Fruit fly (Drosophila melanogaster) whole organism, embryonic: ENCODE results near the gene CG6893.
A peak's percentile ranks its signal among the peaks of the same experiment; 100 is the strongest.

Experiments
- Aef1 ChIP-seq: fragments of 200-800 bp; sonication (Bioruptor generic); IDR thresholded peaks from 3 replicates; pipeline ENCODE4 v1.3.6; 2022; ENCODE audit warnings: missing biosample characterization, missing genetic modification characterization
- B-H2 ChIP-seq: fragments of 200-800 bp; sonication (Bioruptor generic); optimal IDR thresholded peaks from 2 replicates; lab custom pipeline; 2018; ENCODE audit warnings: missing biosample characterization, mild to moderate bottlenecking, missing genetic modification characterization
- BtbVII ChIP-seq: fragments of 200-800 bp; sonication (Bioruptor generic); optimal IDR thresholded peaks from 3 replicates; lab custom pipeline; 2017; ENCODE audit warnings: missing biosample characterization, mild to moderate bottlenecking, missing genetic modification characterization
- CG1024 ChIP-seq: fragments of 200-800 bp; sonication (Bioruptor generic); IDR thresholded peaks from 2 replicates; pipeline ENCODE4 v1.3.6; 2022; ENCODE audit warnings: missing biosample characterization, missing genetic modification characterization
- CG10267 ChIP-seq: fragments of 200-800 bp; sonication (Bioruptor generic); optimal IDR thresholded peaks from 2 replicates; lab custom pipeline; 2018; ENCODE audit warnings: missing biosample characterization, mild to moderate bottlenecking, missing genetic modification characterization, moderate library complexity
- CG10565 ChIP-seq: fragments of 200-800 bp; sonication (Bioruptor generic); optimal IDR thresholded peaks from 3 replicates; lab custom pipeline; 2016; ENCODE audit warnings: missing biosample characterization, mild to moderate bottlenecking, missing genetic modification characterization
- CG11398 ChIP-seq: fragments of 200-800 bp; sonication (Bioruptor generic); optimal IDR thresholded peaks from 2 replicates; lab custom pipeline; 2016; ENCODE audit warnings: missing biosample characterization, missing genetic modification characterization
- CG11560 ChIP-seq: fragments of 200-800 bp; sonication (Bioruptor generic); IDR thresholded peaks from 3 replicates; pipeline ENCODE4 v1.3.6; 2022; ENCODE audit warnings: missing biosample characterization, missing genetic modification characterization
- CG12391 ChIP-seq: fragments of 200-800 bp; sonication (Bioruptor generic); optimal IDR thresholded peaks from 3 replicates; lab custom pipeline; 2018; ENCODE audit warnings: missing biosample characterization, mild to moderate bottlenecking, missing genetic modification characterization, moderate library complexity
- CG12659 ChIP-seq: fragments of 200-800 bp; sonication (Bioruptor generic); optimal IDR thresholded peaks from 3 replicates; lab custom pipeline; 2017; ENCODE audit warnings: mild to moderate bottlenecking, missing biosample characterization, missing genetic modification reagents, missing genetic modification characterization
- CG15479 ChIP-seq: fragments of 200-800 bp; sonication (Bioruptor generic); optimal IDR thresholded peaks from 3 replicates; lab custom pipeline; 2019; ENCODE audit warnings: missing biosample characterization, mild to moderate bottlenecking, missing genetic modification characterization, moderate library complexity
- CG1602 ChIP-seq: fragments of 200-800 bp; sonication (Bioruptor generic); optimal IDR thresholded peaks from 3 replicates; lab custom pipeline; 2016; ENCODE audit warnings: missing biosample characterization, missing genetic modification characterization
- CG17328 ChIP-seq: fragments of 200-800 bp; sonication (Bioruptor generic); IDR thresholded peaks from 2 replicates; pipeline ENCODE4 v1.3.6; 2022; ENCODE audit warnings: missing biosample characterization, missing genetic modification characterization
- CG17829 ChIP-seq: fragments of 200-800 bp; optimal IDR thresholded peaks from 2 replicates; lab custom pipeline; 2019; ENCODE audit warnings: missing biosample characterization, mild to moderate bottlenecking, missing genetic modification characterization, moderate library complexity
- CG18011 ChIP-seq: fragments of 200-800 bp; sonication (Bioruptor generic); optimal IDR thresholded peaks from 2 replicates; lab custom pipeline; 2017; ENCODE audit warnings: missing biosample characterization, missing genetic modification characterization, mild to moderate bottlenecking, moderate library complexity, missing genotype
- CG31224 ChIP-seq: fragments of 200-800 bp; sonication (Bioruptor generic); IDR thresholded peaks from 2 replicates; pipeline ENCODE4 v1.3.6; 2022; ENCODE audit warnings: missing biosample characterization, missing genetic modification characterization
- CG31441 ChIP-seq: fragments of 200-800 bp; sonication (Bioruptor generic); IDR thresholded peaks from 2 replicates; pipeline ENCODE4 v1.3.6; 2022; ENCODE audit warnings: missing biosample characterization, missing genetic modification characterization
- CG3163 ChIP-seq: fragments of 200-800 bp; sonication (Bioruptor generic); optimal IDR thresholded peaks from 3 replicates; lab custom pipeline; 2016; ENCODE audit warnings: missing biosample characterization, missing genetic modification characterization
- CG34376 ChIP-seq: fragments of 200-800 bp; sonication (Bioruptor generic); optimal IDR thresholded peaks from 2 replicates; lab custom pipeline; 2018; ENCODE audit warnings: missing biosample characterization, mild to moderate bottlenecking, missing genetic modification characterization
- CG42726 ChIP-seq: fragments of 200-800 bp; sonication (Bioruptor generic); IDR thresholded peaks from 2 replicates; pipeline ENCODE4 v1.3.6; 2022; ENCODE audit warnings: missing biosample characterization, missing genetic modification characterization; ENCODE audit not compliant: partially characterized antibody
- CG4404 ChIP-seq: fragments of 200-800 bp; sonication (Bioruptor generic); IDR thresholded peaks from 2 replicates; pipeline ENCODE4 v1.3.6; 2022; ENCODE audit warnings: missing biosample characterization, missing genetic modification characterization
- CG4617 ChIP-seq: fragments of 200-800 bp; sonication (Bioruptor generic); optimal IDR thresholded peaks from 3 replicates; lab custom pipeline; 2016; ENCODE audit warnings: missing biosample characterization, missing genetic modification characterization, borderline replicate concordance
- CG7839 ChIP-seq: fragments of 200-800 bp; sonication (Bioruptor generic); optimal IDR thresholded peaks from 3 replicates; lab custom pipeline; 2018; ENCODE audit warnings: missing biosample characterization, mild to moderate bottlenecking, missing genetic modification characterization, moderate library complexity
- CG8944 ChIP-seq: fragments of 200-800 bp; sonication (Bioruptor generic); optimal IDR thresholded peaks from 3 replicates; lab custom pipeline; 2016; ENCODE audit warnings: missing biosample characterization, missing genetic modification characterization
- CG9727 ChIP-seq: fragments of 200-800 bp; sonication (Bioruptor generic); optimal IDR thresholded peaks from 3 replicates; lab custom pipeline; 2017; ENCODE audit warnings: missing biosample characterization, mild to moderate bottlenecking, missing genetic modification characterization
- HLH54F ChIP-seq: fragments of 200-800 bp; sonication (Bioruptor generic); optimal IDR thresholded peaks from 3 replicates; lab custom pipeline; 2016; ENCODE audit warnings: missing biosample characterization, missing genetic modification characterization
- HLHmδ ChIP-seq: fragments of 200-800 bp; sonication (Bioruptor generic); optimal IDR thresholded peaks from 2 replicates; lab custom pipeline; 2018; ENCODE audit warnings: missing biosample characterization, mild to moderate bottlenecking, missing genetic modification characterization, moderate library complexity
- Hmr ChIP-seq: fragments of 200-800 bp; sonication (Bioruptor generic); optimal IDR thresholded peaks from 3 replicates; lab custom pipeline; 2017; ENCODE audit warnings: mild to moderate bottlenecking, missing biosample characterization, missing genetic modification reagents, missing genetic modification characterization
- Med ChIP-seq: fragments of 200-800 bp; sonication (Bioruptor generic); peaks from one replicate; lab custom pipeline; 2016; ENCODE audit warnings: missing biosample characterization, missing genetic modification characterization, mild to moderate bottlenecking, inconsistent platforms, moderate library complexity
- Optix ChIP-seq: fragments of 200-800 bp; sonication (Bioruptor generic); IDR thresholded peaks from 3 replicates; pipeline ENCODE4 v1.3.6; 2022; ENCODE audit warnings: missing biosample characterization, missing genetic modification characterization
- PHDP ChIP-seq: fragments of 200-800 bp; sonication (Bioruptor generic); optimal IDR thresholded peaks from 3 replicates; lab custom pipeline; 2018; ENCODE audit warnings: missing biosample characterization, mild to moderate bottlenecking, missing genetic modification characterization, moderate library complexity
- amos ChIP-seq: fragments of 200-800 bp; sonication (Bioruptor generic); IDR thresholded peaks from 2 replicates; pipeline ENCODE4 v1.3.6; 2022; ENCODE audit warnings: missing biosample characterization, missing genetic modification characterization; ENCODE audit not compliant: partially characterized antibody
- bsh ChIP-seq, 2 experiments: fragments of 200-800 bp; sonication (Bioruptor generic); optimal IDR thresholded peaks; 2 replicates each; lab custom pipeline; 2017 to 2018; ENCODE audit warnings: mild to moderate bottlenecking in 2 of 2, missing biosample characterization in 2 of 2, missing genetic modification characterization in 2 of 2, moderate library complexity in 1 of 2
- dpn ChIP-seq, 2 experiments: fragments of 200-800 bp; sonication (Bioruptor generic); optimal IDR thresholded peaks; 3 replicates each; lab custom pipeline; 2016; ENCODE audit warnings: missing biosample characterization in 2 of 2, missing genetic modification characterization in 2 of 2
- dysf ChIP-seq: fragments of 200-800 bp; sonication (Bioruptor generic); IDR thresholded peaks from 3 replicates; pipeline ENCODE4 v1.3.6; 2022; ENCODE audit warnings: missing biosample characterization, missing genetic modification characterization
- her ChIP-seq: fragments of 200-800 bp; sonication (Bioruptor generic); optimal IDR thresholded peaks from 2 replicates; lab custom pipeline; 2016; ENCODE audit warnings: missing biosample characterization, missing genetic modification characterization
- lbe ChIP-seq: fragments of 200-800 bp; sonication (Bioruptor generic); optimal IDR thresholded peaks from 2 replicates; lab custom pipeline; 2016; ENCODE audit warnings: missing biosample characterization, mild to moderate bottlenecking, missing genetic modification characterization
- p53 ChIP-seq: fragments of 200-800 bp; sonication (Bioruptor generic); optimal IDR thresholded peaks from 2 replicates; lab custom pipeline; 2016; ENCODE audit warnings: missing biosample characterization, missing genetic modification characterization
- pan ChIP-seq, 4 experiments: fragments of >200 bp in 3 of 4; fragments of 200-800 bp in 1 of 4; sonication (Bioruptor generic) in 1 of 4; optimal IDR thresholded peaks in 3 of 4; IDR thresholded peaks in 1 of 4; 2 replicates each; pipeline versions ENCODE4 v1.3.6 to Lab custom; 2017 to 2022; ENCODE audit warnings: missing biosample characterization in 2 of 4, missing genetic modification characterization in 2 of 4, mixed read lengths in 1 of 4
- pfk ChIP-seq: fragments of 200-800 bp; sonication (Bioruptor generic); optimal IDR thresholded peaks from 2 replicates; lab custom pipeline; 2018; ENCODE audit warnings: missing biosample characterization, mild to moderate bottlenecking, missing genetic modification characterization, moderate library complexity
- pum ChIP-seq: fragments of 200-800 bp; sonication (Bioruptor generic); optimal IDR thresholded peaks from 2 replicates; lab custom pipeline; 2016; ENCODE audit warnings: missing biosample characterization, missing genetic modification characterization
- pzg ChIP-seq: fragments of 200-800 bp; sonication (Bioruptor generic); optimal IDR thresholded peaks from 3 replicates; lab custom pipeline; 2018; ENCODE audit warnings: missing biosample characterization, mild to moderate bottlenecking, missing genetic modification characterization, moderate library complexity
- so ChIP-seq: fragments of 200-800 bp; sonication (Bioruptor generic); IDR thresholded peaks from 3 replicates; pipeline ENCODE4 v1.3.6; 2022; ENCODE audit warnings: missing biosample characterization, missing genetic modification characterization
- sob ChIP-seq: fragments of 200-800 bp; sonication (Bioruptor generic); IDR thresholded peaks from 2 replicates; pipeline ENCODE4 v1.3.6; 2022; ENCODE audit warnings: missing biosample characterization, missing genetic modification characterization
- tin ChIP-seq: fragments of 200-800 bp; sonication (Bioruptor generic); optimal IDR thresholded peaks from 3 replicates; lab custom pipeline; 2016; ENCODE audit warnings: missing biosample characterization, missing genetic modification characterization
- unc-4 ChIP-seq: fragments of 200-800 bp; sonication (Bioruptor generic); IDR thresholded peaks from 2 replicates; pipeline ENCODE4 v1.3.6; 2022; ENCODE audit warnings: missing biosample characterization, missing genetic modification characterization; ENCODE audit not compliant: partially characterized antibody
- vfl ChIP-seq: fragments of 200-800 bp; sonication (Bioruptor generic); optimal IDR thresholded peaks from 2 replicates; lab custom pipeline; 2016; ENCODE audit warnings: missing biosample characterization, missing genetic modification characterization
- wdn ChIP-seq: fragments of 200-800 bp; sonication (Bioruptor generic); IDR thresholded peaks from 2 replicates; pipeline ENCODE4 v1.3.6; 2022; ENCODE audit warnings: missing biosample characterization, missing genetic modification characterization

Gene CG6893

DNA sequence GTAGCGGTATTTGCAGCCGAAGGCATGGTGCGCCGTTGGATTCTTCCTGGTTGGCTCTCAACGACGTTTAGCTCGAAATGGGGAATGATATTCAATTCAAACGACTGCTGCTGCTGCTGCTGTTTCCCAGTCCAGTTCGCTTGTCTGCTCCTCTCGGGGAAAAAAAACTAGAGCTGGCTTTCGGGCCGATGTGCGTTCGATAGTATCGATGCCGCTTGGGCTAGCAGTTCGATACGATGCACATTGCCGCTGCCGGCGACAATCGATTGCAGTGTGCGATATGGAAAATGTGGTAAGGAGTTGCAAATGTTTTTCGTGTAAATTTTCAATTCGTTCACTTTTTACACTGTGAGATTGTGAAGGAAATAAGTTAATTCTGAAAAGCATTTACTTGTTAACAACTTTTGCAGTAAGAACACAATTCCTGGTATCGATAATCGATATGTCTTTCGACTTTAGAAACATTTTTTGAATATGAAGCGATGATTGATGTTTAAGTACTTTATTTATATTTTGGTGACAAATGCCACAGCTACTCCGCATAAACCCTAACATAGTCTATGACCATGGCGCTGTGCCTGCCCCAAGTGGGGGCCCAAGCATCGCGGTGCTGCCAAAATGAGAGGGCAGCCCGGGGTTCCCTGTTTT is 20.9 kb upstream of the CG6893 start, which contains the start of gene Capr (continued):
- TF ChIP-seq HLHmδ (GFP tag; lab: Kevin White, UChicago) (peak; percentile 31), CG42726 (peak; percentile 100), pfk (GFP tag; lab: Kevin White, UChicago) (peak; percentile 1), CG17829 (tag; lab: Kevin White, UChicago) (peak; percentile 58), vfl (GFP tag; lab: Kevin White, UChicago) (peak; percentile 27), CG17328 (GFP tag; lab: Robert Waterston, UW) (0 out of 2 replicates have a peak, but pooled peaks have one; percentile 6), Med (GFP tag; lab: Kevin White, UChicago) (peak; percentile 91), HLH54F (peak; percentile 13), CG31441 (0 out of 2 replicates have a peak, but pooled peaks have one; percentile 1), tin (GFP tag; lab: Kevin White, UChicago) (peak; percentile 21), Aef1 (GFP tag; lab: Robert Waterston, UW) (0 out of 3 replicates have a peak, but pooled peaks have one; percentile 14), PHDP (peak; percentile 9), CG4617 (GFP tag; lab: Kevin White, UChicago) (peak; percentile 37), sob (peak; percentile 70), amos (GFP tag; lab: Robert Waterston, UW) (peak; percentile 100), pzg (GFP tag; lab: Kevin White, UChicago) (peak; percentile 93), pan (optimal IDR thresholded peaks at IDR 0.05; lab: Kevin White, UChicago) (no peak), pan (GFP tag; optimal IDR thresholded peaks at IDR 0.05 in 1 of 2, IDR thresholded peaks at IDR 0.05 in 1 of 2) (no peak), CG1602 (GFP tag; lab: Kevin White, UChicago) (peak; percentile 12), p53 (GFP tag; lab: Kevin White, UChicago) (peak; percentile 65), CG18011 (GFP tag; lab: Kevin White, UChicago) (peak; percentile 17), CG11560 (tag; lab: Robert Waterston, UW) (peak; percentile 60; the same call in 2 of the 3 replicates), wdn (GFP tag; lab: Robert Waterston, UW) (no peak), CG3163 (GFP tag; lab: Kevin White, UChicago) (no peak), CG34376 (GFP tag; lab: Kevin White, UChicago) (peak; percentile 18), lbe (GFP tag; lab: Kevin White, UChicago) (peak; percentile 54), pum (GFP tag; lab: Kevin White, UChicago) (peak; percentile 10), CG1024 (GFP tag; lab: Robert Waterston, UW) (0 out of 2 replicates have a peak, but pooled peaks have one; percentile 32), dysf (GFP tag; lab: Robert Waterston, UW) (no peak), CG31224 (no peak), CG9727 (GFP tag; lab: Kevin White, UChicago) (no peak), CG11398 (GFP tag; lab: Kevin White, UChicago) (peak; percentile 6), CG15479 (GFP tag; lab: Kevin White, UChicago) (no peak), CG12391 (tag; lab: Kevin White, UChicago) (peak; percentile 37), CG8944 (GFP tag; lab: Kevin White, UChicago) (no peak), CG4404 (GFP tag; lab: Robert Waterston, UW) (no peak), dpn (GFP tag; optimal IDR thresholded peaks at IDR 0.05; lab: Kevin White, UChicago) (peak in 1 of 2 experiments; percentile 23), B-H2 (GFP tag; lab: Kevin White, UChicago) (no peak), bsh (GFP tag; optimal IDR thresholded peaks at IDR 0.05; lab: Kevin White, UChicago) (peak in 1 of 2 experiments; percentile 15), CG10267 (tag; lab: Kevin White, UChicago) (peak; percentile 56), Optix (GFP tag; lab: Robert Waterston, UW) (0 out of 3 replicates have a peak, but pooled peaks have one; percentile 7), CG12659 (GFP tag; lab: Kevin White, UChicago) (peak; percentile 67), her (GFP tag; lab: Kevin White, UChicago) (peak; percentile 58), BtbVII (GFP tag; lab: Kevin White, UChicago) (no peak), so (GFP tag; lab: Robert Waterston, UW) (0 out of 3 replicates have a peak, but pooled peaks have one; percentile 8), Hmr (GFP tag; lab: Kevin White, UChicago) (peak; percentile 29), CG10565 (GFP tag; lab: Kevin White, UChicago) (no peak), CG7839 (tag; lab: Kevin White, UChicago) (peak; percentile 13), unc-4 (GFP tag; lab: Robert Waterston, UW) (peak; percentile 99)
